Fruit fly (Drosophila melanogaster) whole organism, adult: Measurements from ENCODE around the gene msd5.

ENCODE experiments used
- CG11617 ChIP-seq: fragments of 200-800 bp; sonication (Bioruptor generic); optimal IDR thresholded peaks from 2 replicates; lab custom pipeline; 2017; ENCODE audit warnings: mild to moderate bottlenecking, missing biosample characterization, missing genetic modification reagents, missing genetic modification characterization
- CG12768 ChIP-seq: fragments of 200-800 bp; sonication (Bioruptor generic); optimal IDR thresholded peaks from 2 replicates; lab custom pipeline; 2017; ENCODE audit warnings: missing biosample characterization, missing genetic modification characterization, mild to moderate bottlenecking, moderate library complexity, missing genetic modification reagents
- CG14711 ChIP-seq: fragments of 200-800 bp; sonication (Bioruptor generic); optimal IDR thresholded peaks from 2 replicates; lab custom pipeline; 2018; ENCODE audit warnings: missing biosample characterization, mild to moderate bottlenecking, missing genetic modification characterization, moderate library complexity
- CG1620 ChIP-seq: fragments of 200-800 bp; sonication (Bioruptor generic); optimal IDR thresholded peaks from 2 replicates; lab custom pipeline; 2016; ENCODE audit warnings: missing biosample characterization, missing genetic modification characterization
- CG33017 ChIP-seq: fragments of 200-800 bp; sonication (Bioruptor generic); optimal IDR thresholded peaks from 2 replicates; lab custom pipeline; 2018; ENCODE audit warnings: missing biosample characterization, mild to moderate bottlenecking, missing genetic modification characterization, moderate library complexity
- CG5204 ChIP-seq: fragments of 200-800 bp; sonication (Bioruptor generic); optimal IDR thresholded peaks from 2 replicates; lab custom pipeline; 2016; ENCODE audit warnings: missing biosample characterization, missing genetic modification characterization
- CG7045 ChIP-seq: fragments of 200-800 bp; sonication (Bioruptor generic); optimal IDR thresholded peaks from 2 replicates; lab custom pipeline; 2017; ENCODE audit warnings: missing biosample characterization, mild to moderate bottlenecking, missing genetic modification characterization
- CG7101 ChIP-seq: fragments of 200-800 bp; sonication (Bioruptor generic); optimal IDR thresholded peaks from 2 replicates; lab custom pipeline; 2018; ENCODE audit warnings: missing biosample characterization, mild to moderate bottlenecking, missing genetic modification characterization, moderate library complexity
- Clk ChIP-seq: fragments of 200-800 bp; sonication (Bioruptor generic); optimal IDR thresholded peaks from 2 replicates; lab custom pipeline; 2017; ENCODE audit warnings: missing biosample characterization, missing genetic modification characterization
- Crg-1 ChIP-seq: fragments of 200-800 bp; sonication (Bioruptor generic); optimal IDR thresholded peaks from 2 replicates; lab custom pipeline; 2016; ENCODE audit warnings: missing biosample characterization, missing genetic modification characterization
- Hr96 ChIP-seq: fragments of 200-800 bp; sonication (Bioruptor generic); optimal IDR thresholded peaks from 2 replicates; lab custom pipeline; 2016; ENCODE audit warnings: missing biosample characterization, missing genetic modification characterization
- Mnt ChIP-seq: fragments of 200-800 bp; sonication (Bioruptor generic); optimal IDR thresholded peaks from 2 replicates; lab custom pipeline; 2016; ENCODE audit warnings: missing biosample characterization, mild to moderate bottlenecking, missing genetic modification characterization
- bab1 ChIP-seq: fragments of 200-800 bp; sonication (Bioruptor generic); optimal IDR thresholded peaks from 3 replicates; lab custom pipeline; 2019; ENCODE audit warnings: missing biosample characterization, mild to moderate bottlenecking, missing genetic modification characterization, moderate library complexity
- cic ChIP-seq: fragments of 200-800 bp; sonication (Bioruptor generic); optimal IDR thresholded peaks from 2 replicates; lab custom pipeline; 2017; ENCODE audit warnings: missing biosample characterization, mild to moderate bottlenecking, missing genetic modification characterization, moderate library complexity
- cnc ChIP-seq, 2 experiments: fragments of >200 bp; optimal IDR thresholded peaks; 2 replicates each; lab custom pipeline; 2017
- kay ChIP-seq: fragments of 200-800 bp; sonication (Bioruptor generic); peaks from one replicate; lab custom pipeline; 2016; ENCODE audit warnings: missing biosample characterization, missing genetic modification characterization, borderline replicate concordance
- ovo ChIP-seq: fragments of 200-800 bp; sonication (Bioruptor generic); optimal IDR thresholded peaks from 2 replicates; lab custom pipeline; 2016; ENCODE audit warnings: missing biosample characterization, missing genetic modification characterization
- pad ChIP-seq: fragments of 200-800 bp; sonication (Bioruptor generic); optimal IDR thresholded peaks from 3 replicates; lab custom pipeline; 2017; ENCODE audit warnings: missing biosample characterization, missing genetic modification characterization, mild to moderate bottlenecking, moderate library complexity, missing genetic modification reagents
- tj ChIP-seq: fragments of 200-800 bp; sonication (Bioruptor generic); optimal IDR thresholded peaks from 3 replicates; lab custom pipeline; 2017; ENCODE audit warnings: missing biosample characterization, mild to moderate bottlenecking, missing genetic modification characterization, moderate library complexity
- toe ChIP-seq: fragments of 200-800 bp; sonication (Bioruptor generic); optimal IDR thresholded peaks from 2 replicates; lab custom pipeline; 2016; ENCODE audit warnings: missing biosample characterization, missing genetic modification characterization

Gene msd5

DNA sequence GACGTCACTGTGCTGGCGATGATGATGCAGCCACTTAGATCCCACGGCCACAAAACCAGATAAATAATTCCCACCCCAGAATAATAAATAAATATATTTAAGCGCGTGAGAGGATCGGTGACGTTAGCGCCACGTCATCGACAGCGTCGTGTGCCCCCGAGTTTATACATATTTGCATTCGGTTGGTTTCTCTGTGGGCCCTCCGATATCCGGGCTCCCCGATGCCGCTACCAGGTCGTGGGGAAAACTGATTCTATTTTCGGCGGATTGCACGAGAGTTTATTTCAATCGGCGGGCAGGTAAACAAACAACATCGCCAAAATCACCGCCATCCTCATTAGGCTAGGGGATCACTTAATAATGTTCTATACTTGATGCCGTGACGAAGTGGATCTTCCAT, 21.3 kb upstream of the msd5 start:
- TF ChIP-seq cnc (optimal IDR thresholded peaks at IDR 0.05; lab: Kevin White, UChicago) = no peak
- TF ChIP-seq ovo (GFP tag; lab: Kevin White, UChicago) = no peak
- no peak for TF ChIP-seq pad (GFP tag; lab: Kevin White, UChicago)
- TF ChIP-seq bab1 (GFP tag; lab: Kevin White, UChicago) = no peak
- no peak for TF ChIP-seq toe (GFP tag; lab: Kevin White, UChicago)
- TF ChIP-seq CG7101 (tag; lab: Kevin White, UChicago) = no peak
- TF ChIP-seq Mnt = no peak
- TF ChIP-seq CG7045 = no peak
- no peak for TF ChIP-seq Clk
- TF ChIP-seq CG1620 (GFP tag; lab: Kevin White, UChicago) = no peak
- TF ChIP-seq CG11617 (GFP tag; lab: Kevin White, UChicago) = no peak
- no peak for TF ChIP-seq CG5204
- no peak for TF ChIP-seq Crg-1
- no peak for TF ChIP-seq CG14711 (tag; lab: Kevin White, UChicago)
- no peak for TF ChIP-seq cic (GFP tag; lab: Kevin White, UChicago)

DNA sequence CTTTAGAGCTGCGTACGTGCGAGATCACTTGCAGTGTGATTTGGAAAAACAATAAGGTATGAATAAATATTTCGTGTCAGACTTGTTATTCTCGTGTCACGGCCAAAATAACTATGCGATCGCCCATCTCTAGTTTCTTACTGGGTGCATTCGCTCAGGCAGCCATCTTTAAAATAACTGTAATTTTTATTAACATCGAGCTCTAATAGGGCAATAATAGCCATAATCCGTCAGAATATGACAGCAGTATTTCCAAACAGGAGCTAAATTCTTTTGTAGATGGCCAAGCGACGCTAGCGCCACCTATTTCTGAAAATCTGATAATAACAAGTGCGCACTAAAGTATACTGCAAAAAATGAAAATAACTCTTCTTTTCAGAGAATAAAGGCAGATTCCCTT, 19.1 kb upstream of the msd5 start:
- TF ChIP-seq CG1620 (GFP tag; lab: Kevin White, UChicago) (peak; percentile 48), CG5204 (no peak), CG12768 (GFP tag; lab: Kevin White, UChicago) (no peak), CG7045 (no peak), CG7101 (tag; lab: Kevin White, UChicago) (peak; percentile 13), Clk (no peak), Crg-1 (peak; percentile 27), bab1 (GFP tag; lab: Kevin White, UChicago) (peak; percentile 67), Hr96 (GFP tag; lab: Kevin White, UChicago) (no peak), cic (GFP tag; lab: Kevin White, UChicago) (no peak), CG33017 (no peak), ovo (GFP tag; lab: Kevin White, UChicago) (peak; percentile 76), CG14711 (tag; lab: Kevin White, UChicago) (no peak), tj (GFP tag; lab: Kevin White, UChicago) (no peak), cnc (optimal IDR thresholded peaks at IDR 0.05; lab: Kevin White, UChicago) (no peak), toe (GFP tag; lab: Kevin White, UChicago) (no peak), CG11617 (GFP tag; lab: Kevin White, UChicago) (peak; percentile 37), pad (GFP tag; lab: Kevin White, UChicago) (no peak), Mnt (peak; percentile 20), kay (GFP tag; lab: Kevin White, UChicago) (no peak)

DNA sequence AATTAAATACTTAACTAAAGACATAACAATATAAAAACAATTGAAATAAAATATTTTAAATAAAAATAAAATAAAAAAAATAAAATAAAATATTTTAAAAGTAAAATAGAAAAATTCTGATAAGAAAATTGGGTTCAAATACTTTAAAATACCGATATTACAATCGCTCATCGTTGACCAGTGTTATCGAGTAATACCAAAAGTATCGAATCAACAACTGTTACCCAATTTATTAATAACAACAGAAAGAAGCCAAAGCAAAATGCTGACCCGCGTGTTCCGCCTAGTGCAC, 17.9 kb upstream of the msd5 start, which contains the start of gene CG9166:
Gene CG9166, plus strand, starts transcription at position 193 of the 292 bp plus-strand sequence.
- TF ChIP-seq toe (GFP tag; lab: Kevin White, UChicago) = no peak
- TF ChIP-seq CG1620 (GFP tag; lab: Kevin White, UChicago) = no peak
- TF ChIP-seq ovo (GFP tag; lab: Kevin White, UChicago) = no peak
- TF ChIP-seq kay (GFP tag; lab: Kevin White, UChicago) = no peak
- TF ChIP-seq Clk = no peak
- no peak for TF ChIP-seq CG7045
- no peak for TF ChIP-seq CG11617 (GFP tag; lab: Kevin White, UChicago)
- TF ChIP-seq Mnt = no peak
- no peak for TF ChIP-seq Crg-1
- no peak for TF ChIP-seq CG14711 (tag; lab: Kevin White, UChicago)
- no peak for TF ChIP-seq bab1 (GFP tag; lab: Kevin White, UChicago)
- no peak for TF ChIP-seq tj (GFP tag; lab: Kevin White, UChicago)
- TF ChIP-seq CG7101 (tag; lab: Kevin White, UChicago) = no peak
- no peak for TF ChIP-seq Hr96 (GFP tag; lab: Kevin White, UChicago)
- TF ChIP-seq CG33017 = no peak
- no peak for TF ChIP-seq CG12768 (GFP tag; lab: Kevin White, UChicago)

DNA sequence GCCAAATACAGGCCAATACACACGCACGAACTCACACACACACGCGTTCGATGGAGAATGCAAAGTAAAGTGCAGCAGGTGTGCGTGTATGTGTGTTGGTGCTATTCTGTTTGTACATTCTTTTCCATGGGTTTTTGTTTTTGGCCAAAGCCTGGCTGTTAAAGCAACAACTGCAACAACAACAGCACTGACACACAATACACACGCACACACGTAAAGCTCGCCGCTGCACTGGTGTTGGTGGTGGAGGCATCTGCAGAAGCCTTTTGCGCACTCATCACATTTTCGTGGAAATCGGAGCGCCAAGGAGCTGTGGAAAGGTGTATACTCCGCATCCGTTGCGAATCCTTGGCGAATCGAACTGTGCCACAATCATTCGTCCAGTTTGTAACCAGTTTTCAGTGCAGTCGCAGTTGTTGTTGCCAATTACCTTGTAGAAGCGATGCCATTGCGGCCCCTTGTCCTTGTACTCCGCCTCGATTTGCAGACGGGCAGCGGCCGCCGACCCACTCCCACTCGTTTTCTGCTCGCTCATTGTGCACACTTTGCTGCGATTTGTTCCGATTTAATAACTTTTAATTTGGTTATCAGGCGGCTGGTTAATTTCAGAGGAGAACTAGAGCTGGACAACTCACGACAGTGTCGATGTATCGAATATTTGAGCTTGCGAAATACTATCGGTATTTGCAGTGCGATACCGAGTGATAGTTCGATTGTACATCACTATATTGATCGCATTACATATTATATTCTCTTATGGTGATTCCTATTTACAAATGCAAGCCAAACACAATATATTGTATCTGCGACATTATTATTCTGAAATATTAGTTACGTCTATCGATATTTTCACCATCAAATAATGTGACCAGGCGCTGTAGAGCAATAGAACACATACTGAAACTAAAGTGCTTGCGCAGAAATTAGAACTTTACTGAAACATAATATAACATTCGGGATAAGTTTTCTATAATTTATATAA, 17.3 kb upstream of the msd5 start:
- TF ChIP-seq Mnt (no peak), cnc (optimal IDR thresholded peaks at IDR 0.05; lab: Kevin White, UChicago) (no peak), bab1 (GFP tag; lab: Kevin White, UChicago) (peak; percentile 53), Crg-1 (no peak), cic (GFP tag; lab: Kevin White, UChicago) (no peak), kay (GFP tag; lab: Kevin White, UChicago) (no peak), CG33017 (no peak), CG5204 (no peak), pad (GFP tag; lab: Kevin White, UChicago) (peak; percentile 77), CG7101 (tag; lab: Kevin White, UChicago) (peak; percentile 43), CG12768 (GFP tag; lab: Kevin White, UChicago) (no peak), CG7045 (peak; percentile 8), CG11617 (GFP tag; lab: Kevin White, UChicago) (peak; percentile 35), CG1620 (GFP tag; lab: Kevin White, UChicago) (peak; percentile 64), toe (GFP tag; lab: Kevin White, UChicago) (peak; percentile 74), CG14711 (tag; lab: Kevin White, UChicago) (peak; percentile 41), Clk (peak; percentile 33), tj (GFP tag; lab: Kevin White, UChicago) (peak; percentile 81), ovo (GFP tag; lab: Kevin White, UChicago) (peak; percentile 39), Hr96 (GFP tag; lab: Kevin White, UChicago) (no peak)

DNA sequence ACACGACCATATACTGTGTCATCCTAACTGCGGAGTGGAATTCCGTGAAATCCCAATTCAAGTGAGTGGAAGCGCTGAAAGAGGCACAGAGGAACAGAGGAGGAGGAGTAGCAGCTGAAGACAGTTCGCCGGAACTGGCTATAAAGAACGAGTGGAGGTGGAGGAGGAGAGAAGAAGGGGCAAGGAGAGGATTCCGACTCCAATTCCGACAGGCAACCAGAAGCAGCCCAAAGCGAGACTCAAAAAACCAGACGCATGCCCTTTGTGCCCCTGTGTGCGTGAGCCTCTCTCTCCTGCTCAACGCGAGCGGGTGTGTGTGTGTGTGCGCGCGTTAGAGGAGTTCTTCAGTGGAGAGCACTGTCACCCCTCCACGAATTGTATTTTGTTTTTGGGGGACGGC, 16.5 kb upstream of the msd5 start:
- TF ChIP-seq Clk = no peak
- TF ChIP-seq pad (GFP tag; lab: Kevin White, UChicago) = peak; percentile 83
